Worm (Caenorhabditis elegans) whole organism, mixed stage, embryonic: ENCODE results near the gene math-31.

ENCODE experiments used
- M03D4.4 ChIP-seq: sonication (generic microtip); optimal IDR thresholded peaks from 2 replicates; lab custom pipeline; 2017; ENCODE audit warnings: mild to moderate bottlenecking, missing genetic modification characterization, missing compliant biosample characterization
- bed-3 ChIP-seq: fragments of 200-800 bp; sonication (Bioruptor generic); optimal IDR thresholded peaks from 3 replicates; lab custom pipeline; 2018; ENCODE audit warnings: mild to moderate bottlenecking, missing genetic modification characterization, moderate library complexity, missing compliant biosample characterization
- blmp-1 ChIP-seq: fragments of 150-350 bp; optimal IDR thresholded peaks from 2 replicates; lab custom pipeline; 2014; ENCODE audit warnings: missing biosample characterization, missing genetic modification characterization
- ceh-39 ChIP-seq: fragments of 150-350 bp; optimal IDR thresholded peaks from 2 replicates; lab custom pipeline; 2014; ENCODE audit warnings: missing biosample characterization, missing genetic modification characterization
- ceh-83 ChIP-seq: fragments of 200-800 bp; sonication (Bioruptor generic); optimal IDR thresholded peaks from 2 replicates; lab custom pipeline; 2018; ENCODE audit warnings: mild to moderate bottlenecking, missing genetic modification characterization, missing compliant biosample characterization
- ces-1 ChIP-seq: fragments of 150-350 bp; optimal IDR thresholded peaks from 2 replicates; lab custom pipeline; 2014; ENCODE audit warnings: missing biosample characterization, missing genetic modification reagents, missing genetic modification characterization
- cnd-1 ChIP-seq: fragments of 200-800 bp; sonication (Bioruptor generic); optimal IDR thresholded peaks from 2 replicates; lab custom pipeline; 2018; ENCODE audit warnings: mild to moderate bottlenecking, missing genetic modification characterization, missing compliant biosample characterization
- drap-1 ChIP-seq: fragments of 200-800 bp; sonication (Bioruptor generic); optimal IDR thresholded peaks from 3 replicates; lab custom pipeline; 2018; ENCODE audit warnings: mild to moderate bottlenecking, missing genetic modification characterization, missing compliant biosample characterization
- elt-1 ChIP-seq: sonication (generic microtip); optimal IDR thresholded peaks from 2 replicates; lab custom pipeline; 2017; ENCODE audit warnings: missing genetic modification characterization, mild to moderate bottlenecking, missing compliant biosample characterization, antibody characterized with exemption, moderate library complexity, borderline replicate concordance; ENCODE audit not compliant: insufficient read depth
- elt-3 ChIP-seq: fragments of 150-350 bp; optimal IDR thresholded peaks from 2 replicates; lab custom pipeline; 2014; ENCODE audit warnings: missing biosample characterization, missing genetic modification characterization
- flh-1 ChIP-seq: fragments of 200-800 bp; sonication (Bioruptor generic); optimal IDR thresholded peaks from 2 replicates; lab custom pipeline; 2018; ENCODE audit warnings: mild to moderate bottlenecking, missing genetic modification characterization, moderate library complexity, missing compliant biosample characterization
- ham-2 ChIP-seq: fragments of 200-800 bp; sonication (Bioruptor generic); optimal IDR thresholded peaks from 2 replicates; lab custom pipeline; 2018; ENCODE audit warnings: mild to moderate bottlenecking, missing genetic modification characterization, missing compliant biosample characterization
- hlh-1 ChIP-seq: fragments of 150-350 bp; optimal IDR thresholded peaks from 2 replicates; lab custom pipeline; 2014; ENCODE audit warnings: missing biosample characterization, missing genetic modification reagents, missing genetic modification characterization
- lin-13 ChIP-seq: fragments of 150-350 bp; optimal IDR thresholded peaks from 2 replicates; lab custom pipeline; 2014; ENCODE audit warnings: missing biosample characterization, missing genetic modification characterization
- lin-32 ChIP-seq: fragments of 200-800 bp; sonication (Bioruptor generic); optimal IDR thresholded peaks from 2 replicates; lab custom pipeline; 2018; ENCODE audit warnings: mild to moderate bottlenecking, missing genetic modification characterization, missing compliant biosample characterization
- lsy-2 ChIP-seq: fragments of 150-350 bp; optimal IDR thresholded peaks from 2 replicates; lab custom pipeline; 2014; ENCODE audit warnings: missing biosample characterization, missing genetic modification characterization
- mab-5 ChIP-seq: fragments of 150-350 bp; optimal IDR thresholded peaks from 2 replicates; lab custom pipeline; 2014; ENCODE audit warnings: missing biosample characterization, missing genetic modification characterization
- mep-1 ChIP-seq: fragments of 150-350 bp; optimal IDR thresholded peaks from 2 replicates; lab custom pipeline; 2017; ENCODE audit warnings: missing biosample characterization, missing genetic modification reagents, missing genetic modification characterization, inconsistent platforms
- mls-2 ChIP-seq: sonication (generic microtip); optimal IDR thresholded peaks from 2 replicates; lab custom pipeline; 2016; ENCODE audit warnings: mild to moderate bottlenecking, missing genetic modification characterization, moderate library complexity, missing compliant biosample characterization
- nhr-12 ChIP-seq: fragments of 150-350 bp; optimal IDR thresholded peaks from 2 replicates; lab custom pipeline; 2014; ENCODE audit warnings: missing biosample characterization, missing genetic modification characterization
- nhr-2 ChIP-seq: fragments of 150-350 bp; optimal IDR thresholded peaks from 2 replicates; lab custom pipeline; 2014; ENCODE audit warnings: missing biosample characterization, missing genetic modification characterization
- nhr-237 ChIP-seq: fragments of 150-350 bp; optimal IDR thresholded peaks from 2 replicates; lab custom pipeline; 2014; ENCODE audit warnings: missing biosample characterization, missing genetic modification characterization
- nhr-28 ChIP-seq: fragments of 150-350 bp; optimal IDR thresholded peaks from 2 replicates; lab custom pipeline; 2014; ENCODE audit warnings: missing biosample characterization, missing genetic modification characterization
- nhr-76 ChIP-seq: sonication (generic microtip); optimal IDR thresholded peaks from 2 replicates; lab custom pipeline; 2017; ENCODE audit warnings: missing biosample characterization, missing genetic modification characterization
- pha-4 ChIP-seq: fragments of 150-350 bp; optimal IDR thresholded peaks from 2 replicates; lab custom pipeline; 2018; ENCODE audit warnings: missing biosample characterization, missing genetic modification reagents, missing genetic modification characterization
- sem-2 ChIP-seq: fragments of 200-800 bp; sonication (Bioruptor generic); optimal IDR thresholded peaks from 2 replicates; lab custom pipeline; 2018; ENCODE audit warnings: mild to moderate bottlenecking, missing genetic modification characterization, missing compliant biosample characterization
- snpc-4 ChIP-seq: fragments of 150-350 bp; optimal IDR thresholded peaks from 2 replicates; lab custom pipeline; 2014; ENCODE audit warnings: missing biosample characterization, missing genetic modification characterization
- sptf-1 ChIP-seq: sonication (generic microtip); optimal IDR thresholded peaks from 2 replicates; lab custom pipeline; 2017; ENCODE audit warnings: mild to moderate bottlenecking, missing genetic modification characterization, moderate library complexity, missing compliant biosample characterization
- unc-120 ChIP-seq: sonication (generic microtip); optimal IDR thresholded peaks from 2 replicates; lab custom pipeline; 2017; ENCODE audit warnings: missing genetic modification characterization, missing compliant biosample characterization; ENCODE audit not compliant: poor library complexity, severe bottlenecking
- unc-39 ChIP-seq: fragments of 150-350 bp; optimal IDR thresholded peaks from 2 replicates; lab custom pipeline; 2014; ENCODE audit warnings: missing biosample characterization, missing genetic modification characterization
- unc-62 ChIP-seq: fragments of 150-350 bp; optimal IDR thresholded peaks from 2 replicates; lab custom pipeline; 2014; ENCODE audit warnings: missing biosample characterization, missing genetic modification reagents, missing genetic modification characterization
- zip-8 ChIP-seq: fragments of 150-350 bp; optimal IDR thresholded peaks from 2 replicates; lab custom pipeline; 2014; ENCODE audit warnings: missing biosample characterization, missing genetic modification characterization
- ztf-11 ChIP-seq: fragments of 150-350 bp; optimal IDR thresholded peaks from 2 replicates; lab custom pipeline; 2014; ENCODE audit warnings: missing biosample characterization, missing genetic modification characterization

Gene math-31

DNA sequence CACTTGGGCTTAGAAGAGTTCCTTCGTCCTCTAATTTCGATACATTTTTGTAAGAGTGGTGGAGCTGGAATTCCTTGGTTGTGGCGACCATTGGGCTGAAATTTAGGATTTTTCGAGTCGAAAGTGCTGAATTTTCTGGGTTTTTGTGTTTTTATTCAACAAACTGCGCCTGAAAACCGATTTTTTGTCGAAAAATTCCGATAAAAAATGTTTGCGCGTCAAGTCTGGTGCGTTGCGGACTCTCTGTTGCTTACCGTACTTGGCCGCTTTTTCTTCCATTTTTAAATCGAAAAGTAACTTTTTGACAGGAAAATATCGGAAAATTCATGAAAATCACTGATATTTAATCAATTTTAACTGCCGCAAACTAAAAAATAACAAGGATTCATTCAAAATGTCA is 5.2 kb upstream of the math-31 start, which contains the start of gene bath-4:
Gene bath-4 (minus strand): TSS at position 101 of the 400 bp plus-strand sequence.
- TF ChIP-seq zip-8 (tag; lab: Kevin White, UChicago), result no peak
- TF ChIP-seq unc-62 (GFP tag; lab: Kevin White, UChicago), result no peak
- no peak for TF ChIP-seq ceh-83 (GFP tag; lab: Kevin White, UChicago)
- TF ChIP-seq M03D4.4 (tag; lab: Kevin White, UChicago), result no peak
- TF ChIP-seq nhr-12 (tag; lab: Kevin White, UChicago), result no peak
- TF ChIP-seq nhr-28, result no peak
- no peak for TF ChIP-seq snpc-4 (tag; lab: Kevin White, UChicago)
- no peak for TF ChIP-seq hlh-1 (tag; lab: Kevin White, UChicago)
- no peak for TF ChIP-seq ceh-39 (tag; lab: Kevin White, UChicago)
- TF ChIP-seq unc-39 (tag; lab: Kevin White, UChicago), result no peak
- no peak for TF ChIP-seq mep-1 (tag; lab: Kevin White, UChicago)
- no peak for TF ChIP-seq elt-3
- no peak for TF ChIP-seq lsy-2 (tag; lab: Kevin White, UChicago)

DNA sequence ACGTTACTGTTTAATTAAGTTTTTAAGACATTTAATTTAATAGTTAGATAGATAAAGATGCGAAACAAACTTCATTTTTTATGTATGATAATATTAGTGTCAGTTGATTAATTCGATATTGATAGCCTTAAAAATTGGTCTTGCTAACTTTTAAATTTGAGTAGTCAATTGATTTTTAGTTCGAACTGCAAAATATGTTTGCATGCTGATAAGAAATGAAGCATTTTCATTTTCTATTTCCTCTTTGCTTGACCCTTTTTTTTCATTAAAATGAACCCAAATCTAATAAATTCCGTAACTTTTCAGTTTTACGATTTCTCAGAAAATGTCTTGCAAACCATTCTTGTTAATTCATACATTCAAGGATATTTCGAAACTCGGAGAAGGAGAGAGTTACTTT is 7.5 kb downstream of the math-31 start, which contains the start of gene math-22:
Gene math-22 (plus strand): TSS at position 301 of the 400 bp plus-strand sequence.
- TF ChIP-seq unc-120 (tag; lab: Kevin White, UChicago), result no peak
- TF ChIP-seq ham-2 (GFP tag; lab: Kevin White, UChicago), result no peak
- no peak for TF ChIP-seq pha-4 (tag; lab: Kevin White, UChicago)
- TF ChIP-seq elt-1 (tag; lab: Kevin White, UChicago), result no peak
- TF ChIP-seq drap-1, result no peak
- no peak for TF ChIP-seq mep-1 (tag; lab: Kevin White, UChicago)
- no peak for TF ChIP-seq nhr-28
- TF ChIP-seq lsy-2 (tag; lab: Kevin White, UChicago), result no peak
- TF ChIP-seq ztf-11 (tag; lab: Kevin White, UChicago), result no peak
- TF ChIP-seq sptf-1, result no peak

DNA sequence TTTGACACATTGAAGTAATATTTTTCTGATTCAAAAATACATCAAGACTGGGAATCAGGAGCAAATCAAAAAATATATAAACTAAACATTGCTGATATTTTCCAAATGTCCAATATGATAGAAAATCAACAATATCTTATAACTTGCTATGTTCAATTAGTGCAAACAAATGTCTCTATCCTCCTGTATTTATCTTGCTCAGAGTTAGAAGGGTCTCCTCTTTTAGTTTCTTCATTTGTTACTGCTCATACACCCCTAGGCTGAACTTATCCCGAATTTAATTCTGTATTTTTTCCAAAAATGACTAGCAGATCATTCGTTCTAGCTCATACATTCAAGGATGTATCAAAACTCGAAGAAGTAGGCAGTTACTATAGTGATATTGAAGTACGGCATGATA is 10.7 kb downstream of the math-31 start, which contains the start of gene math-23:
Gene math-23 (plus strand): TSS at position 301 of the 400 bp plus-strand sequence.
- no peak for TF ChIP-seq bed-3 (GFP tag; lab: Kevin White, UChicago)
- TF ChIP-seq lsy-2 (tag; lab: Kevin White, UChicago), result no peak
- TF ChIP-seq nhr-28, result no peak
- no peak for TF ChIP-seq hlh-1 (tag; lab: Kevin White, UChicago)
- TF ChIP-seq lin-32 (GFP tag; lab: Kevin White, UChicago), result no peak
- no peak for TF ChIP-seq elt-3
- TF ChIP-seq pha-4 (tag; lab: Kevin White, UChicago), result no peak
- no peak for TF ChIP-seq ces-1 (GFP tag; lab: Kevin White, UChicago)
- no peak for TF ChIP-seq mls-2 (tag; lab: Kevin White, UChicago)
- TF ChIP-seq ceh-83 (GFP tag; lab: Kevin White, UChicago), result no peak
- no peak for TF ChIP-seq ceh-39 (tag; lab: Kevin White, UChicago)
- TF ChIP-seq sem-2 (GFP tag; lab: Kevin White, UChicago), result no peak
- TF ChIP-seq nhr-237 (tag; lab: Kevin White, UChicago), result no peak
- no peak for TF ChIP-seq lin-13
- TF ChIP-seq nhr-2, result no peak
- no peak for TF ChIP-seq nhr-76
- no peak for TF ChIP-seq blmp-1 (tag; lab: Kevin White, UChicago)
- no peak for TF ChIP-seq unc-120 (tag; lab: Kevin White, UChicago)
- TF ChIP-seq ham-2 (GFP tag; lab: Kevin White, UChicago), result no peak
- TF ChIP-seq M03D4.4 (tag; lab: Kevin White, UChicago), result no peak
- TF ChIP-seq, all 35 proteins: peak for 0

DNA sequence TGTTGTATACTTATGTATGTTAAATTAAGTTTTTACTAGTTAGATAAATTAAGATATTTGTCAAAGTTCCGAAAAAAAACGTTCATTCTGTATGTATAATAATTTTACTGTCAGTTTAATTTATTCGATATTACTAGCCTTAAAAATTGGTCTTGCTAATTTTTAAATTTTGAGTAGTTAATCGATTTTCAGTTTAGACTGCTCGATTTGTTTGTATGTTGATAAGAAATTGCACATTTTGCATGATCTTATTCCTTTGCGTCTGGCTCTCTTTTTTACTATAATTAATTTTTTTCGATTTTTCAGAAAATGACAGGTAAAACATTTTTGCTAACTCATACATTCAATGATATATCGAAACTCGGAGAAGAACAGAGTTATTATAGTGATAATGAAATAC is 12.7 kb downstream of the math-31 start, which contains the start of gene math-24:
Gene math-24 (plus strand): TSS at position 301 of the 400 bp plus-strand sequence.
- TF ChIP-seq sem-2 (GFP tag; lab: Kevin White, UChicago), result no peak
- TF ChIP-seq zip-8 (tag; lab: Kevin White, UChicago), result no peak
- no peak for TF ChIP-seq ceh-39 (tag; lab: Kevin White, UChicago)
- TF ChIP-seq mab-5 (tag; lab: Kevin White, UChicago), result no peak
- TF ChIP-seq snpc-4 (tag; lab: Kevin White, UChicago), result no peak
- TF ChIP-seq elt-1 (tag; lab: Kevin White, UChicago), result no peak
- TF ChIP-seq drap-1, result no peak
- no peak for TF ChIP-seq nhr-2
- no peak for TF ChIP-seq flh-1 (GFP tag; lab: Kevin White, UChicago)
- no peak for TF ChIP-seq lin-32 (GFP tag; lab: Kevin White, UChicago)
- TF ChIP-seq cnd-1 (tag; lab: Kevin White, UChicago), result no peak
- no peak for TF ChIP-seq nhr-12 (tag; lab: Kevin White, UChicago)
- TF ChIP-seq hlh-1 (tag; lab: Kevin White, UChicago), result no peak
- TF ChIP-seq nhr-28, result no peak
- no peak for TF ChIP-seq ceh-83 (GFP tag; lab: Kevin White, UChicago)
- no peak for TF ChIP-seq nhr-76
- no peak for TF ChIP-seq sptf-1
- TF ChIP-seq unc-120 (tag; lab: Kevin White, UChicago), result no peak
